Worm (Caenorhabditis elegans) whole organism, early embryonic: ENCODE measurements around the gene C34H4.5.

ENCODE experiments used
- B0310.2 ChIP-seq: sonication (generic microtip); optimal IDR thresholded peaks from 2 replicates; lab custom pipeline; 2016; ENCODE audit warnings: mild to moderate bottlenecking, missing genetic modification characterization, missing compliant biosample characterization
- F13C5.2 ChIP-seq: sonication (generic microtip); optimal IDR thresholded peaks from 2 replicates; lab custom pipeline; 2017; ENCODE audit warnings: mild to moderate bottlenecking, missing genetic modification characterization, inconsistent platforms, missing compliant biosample characterization
- aly-1 ChIP-seq: sonication (generic microtip); optimal IDR thresholded peaks from 2 replicates; lab custom pipeline; 2016; ENCODE audit warnings: missing genetic modification characterization, missing compliant biosample characterization
- ama-1 ChIP-seq: fragments of 150-350 bp; optimal IDR thresholded peaks from 2 replicates; lab custom pipeline; 2014
- ceh-13 ChIP-seq: fragments of 200-800 bp; sonication (Bioruptor generic); optimal IDR thresholded peaks from 2 replicates; lab custom pipeline; 2018; ENCODE audit warnings: mild to moderate bottlenecking, missing genetic modification characterization, missing compliant biosample characterization
- ceh-36 ChIP-seq: sonication (generic microtip); optimal IDR thresholded peaks from 2 replicates; lab custom pipeline; 2016; ENCODE audit warnings: missing genetic modification characterization, inconsistent platforms, missing compliant biosample characterization
- ets-7 ChIP-seq: sonication (generic microtip); optimal IDR thresholded peaks from 2 replicates; lab custom pipeline; 2016; ENCODE audit warnings: missing genotype, missing genetic modification characterization, missing compliant biosample characterization
- flt-1 ChIP-seq: fragments of 200-800 bp; sonication (Bioruptor generic); IDR thresholded peaks from 2 replicates; pipeline ENCODE4 v1.3.6; 2022; ENCODE audit warnings: missing genetic modification characterization, missing compliant biosample characterization
- hmbx-1 ChIP-seq: sonication (generic microtip); optimal IDR thresholded peaks from 2 replicates; lab custom pipeline; 2016; ENCODE audit warnings: mild to moderate bottlenecking, missing genetic modification characterization, missing compliant biosample characterization
- hmg-4 ChIP-seq: fragments of 200-800 bp; sonication (Bioruptor generic); optimal IDR thresholded peaks from 2 replicates; lab custom pipeline; 2018; ENCODE audit warnings: mild to moderate bottlenecking, missing genetic modification characterization, missing compliant biosample characterization
- hnd-1 ChIP-seq: sonication (generic microtip); optimal IDR thresholded peaks from 2 replicates; lab custom pipeline; 2016; ENCODE audit warnings: missing genetic modification characterization, missing compliant biosample characterization
- pes-1 ChIP-seq: fragments of 200-800 bp; sonication (Bioruptor generic); IDR thresholded peaks from 2 replicates; pipeline ENCODE4 v1.3.6; 2022; ENCODE audit warnings: missing genetic modification reagents, missing genetic modification characterization, missing compliant biosample characterization
- scrt-1 ChIP-seq: fragments of 200-800 bp; sonication (Bioruptor generic); IDR thresholded peaks from 2 replicates; pipeline ENCODE4 v1.3.6; 2022; ENCODE audit warnings: missing genetic modification characterization, missing compliant biosample characterization
- sea-1 ChIP-seq: fragments of 200-800 bp; sonication (Bioruptor generic); conservative IDR thresholded peaks from 2 replicates; pipeline ENCODE4 v1.3.6; 2022; ENCODE audit warnings: missing genetic modification characterization, missing compliant biosample characterization
- tbx-11 ChIP-seq: fragments of 200-800 bp; sonication (Bioruptor generic); IDR thresholded peaks from 2 replicates; pipeline ENCODE4 v1.3.6; 2022; ENCODE audit warnings: missing genetic modification characterization, missing compliant biosample characterization
- tbx-37 ChIP-seq: fragments of 200-800 bp; sonication (Bioruptor generic); conservative IDR thresholded peaks from 2 replicates; pipeline ENCODE4 v1.3.6; 2022; ENCODE audit warnings: missing genetic modification reagents, missing genetic modification characterization, missing compliant biosample characterization
- tra-4 ChIP-seq: sonication (generic microtip); optimal IDR thresholded peaks from 2 replicates; lab custom pipeline; 2017; ENCODE audit warnings: missing genetic modification characterization, missing compliant biosample characterization

C34H4.5 gene

DNA sequence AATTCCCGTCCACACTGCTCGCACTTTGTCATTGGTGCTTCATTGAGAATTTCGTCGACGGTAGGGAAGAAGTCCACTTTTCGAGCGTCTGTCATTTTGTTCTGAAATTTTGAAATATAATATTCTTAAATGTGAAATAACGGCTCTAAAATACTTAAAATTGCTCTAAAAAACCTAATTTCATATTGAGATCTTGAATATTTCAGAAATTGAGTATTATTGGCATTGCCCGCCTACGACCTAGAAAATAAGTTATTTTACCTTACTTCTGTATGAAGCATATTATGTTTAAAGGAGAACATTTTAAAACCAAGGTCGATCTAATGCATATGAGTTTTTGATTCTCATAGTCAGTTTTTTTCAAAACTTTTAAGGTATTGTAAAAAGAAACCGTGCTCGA is at the start of gene C34H4.5:
Gene C34H4.5 (minus strand): TSS at position 101 of the 400 bp plus-strand sequence.
- no peak for TF ChIP-seq hnd-1 (tag; lab: Kevin White, UChicago)
- TF ChIP-seq flt-1 (GFP tag; lab: Robert Waterston, UW) = no peak
- TF ChIP-seq ama-1 (lab: Kevin White, UChicago) = no peak
- no peak for TF ChIP-seq ceh-36 (tag; lab: Kevin White, UChicago)
- no peak for TF ChIP-seq F13C5.2
- TF ChIP-seq tra-4 (tag; lab: Kevin White, UChicago) = no peak
- no peak for TF ChIP-seq aly-1
- no peak for TF ChIP-seq B0310.2 (tag; lab: Kevin White, UChicago)
- TF ChIP-seq tbx-37 (GFP tag; lab: Robert Waterston, UW) = no peak

ce11 chrIV:1597018-1597417 is 47.0 kb upstream of the C34H4.5 start, which contains the start of gene ced-2:
ced-2 (plus strand) TSS chrIV:1597318.
- no peak for TF ChIP-seq ama-1 (lab: Kevin White, UChicago)
- no peak for TF ChIP-seq tra-4 (tag; lab: Kevin White, UChicago)
- TF ChIP-seq tbx-37 (GFP tag; lab: Robert Waterston, UW) = no peak
- TF ChIP-seq hnd-1 (tag; lab: Kevin White, UChicago) = no peak
- TF ChIP-seq sea-1 (GFP tag; lab: Robert Waterston, UW) = no peak
- TF ChIP-seq hmbx-1 (tag; lab: Kevin White, UChicago) = no peak
- no peak for TF ChIP-seq flt-1 (GFP tag; lab: Robert Waterston, UW)
- TF ChIP-seq aly-1 = no peak

DNA sequence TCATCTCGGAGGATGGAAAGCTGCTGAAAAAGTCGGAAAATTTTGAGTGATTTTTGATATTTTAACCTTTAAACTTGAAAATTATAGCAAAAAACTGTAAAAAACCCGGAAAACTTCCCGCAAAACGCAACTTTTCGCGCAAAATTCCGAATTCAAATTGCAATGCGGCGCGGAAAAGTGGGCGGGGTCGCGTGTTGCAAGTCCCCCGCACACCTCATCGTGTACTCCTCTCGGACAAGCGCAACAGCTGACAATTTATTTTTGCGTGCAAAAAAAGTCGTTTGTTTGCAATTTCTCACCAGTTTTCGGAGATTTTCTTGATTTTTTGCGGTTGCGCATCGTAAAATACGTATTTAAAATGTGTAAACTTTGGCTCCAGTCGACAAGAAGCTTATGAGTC is 45.8 kb upstream of the C34H4.5 start, which contains the start of gene npp-8:
Gene npp-8 (minus strand): TSS at position 23 of the 400 bp plus-strand sequence.
- TF ChIP-seq tbx-11 (GFP tag; lab: Robert Waterston, UW) = peak; percentile 73; the same call in 1 of the 2 replicates
- peak; percentile 97 for TF ChIP-seq F13C5.2
- peak; percentile 47 for TF ChIP-seq hnd-1 (tag; lab: Kevin White, UChicago)
- peak; percentile 84 for TF ChIP-seq sea-1 (GFP tag; lab: Robert Waterston, UW)
- peak; percentile 82 for TF ChIP-seq hmg-4 (GFP tag; lab: Kevin White, UChicago)
- TF ChIP-seq tbx-37 (GFP tag; lab: Robert Waterston, UW) = peak; percentile 58; the same call in 1 of the 2 replicates
- TF ChIP-seq ceh-13 = peak; percentile 58
- peak; percentile 68 for TF ChIP-seq B0310.2 (tag; lab: Kevin White, UChicago)
- peak; percentile 1 for TF ChIP-seq tra-4 (tag; lab: Kevin White, UChicago)
- no peak for TF ChIP-seq ama-1 (lab: Kevin White, UChicago)
- TF ChIP-seq pes-1 (GFP tag; lab: Robert Waterston, UW) = peak; percentile 84
- TF ChIP-seq ceh-36 (tag; lab: Kevin White, UChicago) = peak; percentile 85
- peak; percentile 81 for TF ChIP-seq scrt-1 (GFP tag; lab: Robert Waterston, UW)
- TF ChIP-seq aly-1 = peak; percentile 8
- peak; percentile 67 for TF ChIP-seq ets-7 (tag; lab: Kevin White, UChicago)
- peak; percentile 62 for TF ChIP-seq flt-1 (GFP tag; lab: Robert Waterston, UW)
- TF ChIP-seq hmbx-1 (tag; lab: Kevin White, UChicago) = peak; percentile 38

ce11 chrIV:1576731-1577130 is 26.7 kb upstream of the C34H4.5 start, which contains the start of gene Y41D4B.14:
Y41D4B.14 (plus strand) TSS chrIV:1577031.
- TF ChIP-seq scrt-1 (GFP tag; lab: Robert Waterston, UW) = no peak
- no peak for TF ChIP-seq aly-1
- TF ChIP-seq tbx-11 (GFP tag; lab: Robert Waterston, UW) = no peak
- no peak for TF ChIP-seq tbx-37 (GFP tag; lab: Robert Waterston, UW)

ce11 chrIV:1567577-1567976 is 17.5 kb upstream of the C34H4.5 start:
- TF ChIP-seq flt-1 (GFP tag; lab: Robert Waterston, UW) = no peak
- TF ChIP-seq hmbx-1 (tag; lab: Kevin White, UChicago) = no peak
- no peak for TF ChIP-seq B0310.2 (tag; lab: Kevin White, UChicago)
- TF ChIP-seq tbx-37 (GFP tag; lab: Robert Waterston, UW) = no peak
- TF ChIP-seq ceh-13 = no peak
- no peak for TF ChIP-seq F13C5.2
- TF ChIP-seq ets-7 (tag; lab: Kevin White, UChicago) = no peak
- TF ChIP-seq scrt-1 (GFP tag; lab: Robert Waterston, UW) = no peak
- no peak for TF ChIP-seq hmg-4 (GFP tag; lab: Kevin White, UChicago)
- no peak for TF ChIP-seq tbx-11 (GFP tag; lab: Robert Waterston, UW)
- no peak for TF ChIP-seq aly-1
- no peak for TF ChIP-seq ceh-36 (tag; lab: Kevin White, UChicago)
- TF ChIP-seq hnd-1 (tag; lab: Kevin White, UChicago) = no peak
- no peak for TF ChIP-seq tra-4 (tag; lab: Kevin White, UChicago)
- no peak for TF ChIP-seq pes-1 (GFP tag; lab: Robert Waterston, UW)
- TF ChIP-seq sea-1 (GFP tag; lab: Robert Waterston, UW) = no peak
- no peak for TF ChIP-seq ama-1 (lab: Kevin White, UChicago)

ce11 chrIV:1565725-1566124 is 15.7 kb upstream of the C34H4.5 start:
- no peak for TF ChIP-seq aly-1
- TF ChIP-seq flt-1 (GFP tag; lab: Robert Waterston, UW) = no peak
- TF ChIP-seq ama-1 (lab: Kevin White, UChicago) = no peak
- no peak for TF ChIP-seq scrt-1 (GFP tag; lab: Robert Waterston, UW)
- no peak for TF ChIP-seq ets-7 (tag; lab: Kevin White, UChicago)

- TF ChIP-seq ets-7 (tag; lab: Kevin White, UChicago) (no peak), hmg-4 (GFP tag; lab: Kevin White, UChicago) (no peak), hnd-1 (tag; lab: Kevin White, UChicago) (no peak), pes-1 (GFP tag; lab: Robert Waterston, UW) (no peak), ceh-36 (tag; lab: Kevin White, UChicago) (no peak), ceh-13 (no peak), tbx-37 (GFP tag; lab: Robert Waterston, UW) (no peak), F13C5.2 (no peak), aly-1 (no peak), sea-1 (GFP tag; lab: Robert Waterston, UW) (no peak), hmbx-1 (tag; lab: Kevin White, UChicago) (no peak), flt-1 (GFP tag; lab: Robert Waterston, UW) (no peak), ama-1 (lab: Kevin White, UChicago) (no peak), B0310.2 (tag; lab: Kevin White, UChicago) (no peak), tbx-11 (GFP tag; lab: Robert Waterston, UW) (no peak)
Measured at ce11 chrIV:1563476-1564131, 13.6 kb upstream of the C34H4.5 start, which contains the start of gene Y41D4B.15. Y41D4B.15 (plus strand) TSS chrIV:1564081.
